Fruit fly (Drosophila melanogaster) S2 (cell line): ENCODE data around the gene Rbcn-3A.

ENCODE experiments used
- CG8478 ChIP-seq: fragments of >200 bp; optimal IDR thresholded peaks from 2 replicates; lab custom pipeline; 2018
- CTCF ChIP-seq, 2 experiments: fragments of >200 bp; optimal IDR thresholded peaks; 2 replicates each; lab custom pipeline; 2018

- TF ChIP-seq CTCF (optimal IDR thresholded peaks at IDR 0.05; lab: Kevin White, UChicago), result no peak
- TF ChIP-seq CG8478 (lab: Kevin White, UChicago), result no peak
These were observed 10.8 kb upstream of the Rbcn-3A start for dm6 chrX:6266092-6266491.
